Fruit fly (Drosophila melanogaster) whole organism, embryonic: ENCODE results near the gene CG14655.
A peak's percentile ranks its signal among the peaks of the same experiment; 100 is the strongest.

Experiments used
- Ada2b ChIP-seq: fragments of 200-800 bp; sonication (Bioruptor generic); IDR thresholded peaks from 2 replicates; pipeline ENCODE4 v1.3.6; 2022; ENCODE audit warnings: missing biosample characterization, missing genetic modification characterization
- CG10147 ChIP-seq: fragments of 200-800 bp; sonication (Bioruptor generic); optimal IDR thresholded peaks from 2 replicates; lab custom pipeline; 2019; ENCODE audit warnings: missing biosample characterization, mild to moderate bottlenecking, missing genetic modification characterization, moderate library complexity
- CG10209 ChIP-seq: fragments of 200-800 bp; sonication (Bioruptor generic); optimal IDR thresholded peaks from 3 replicates; lab custom pipeline; 2017; ENCODE audit warnings: missing biosample characterization, mild to moderate bottlenecking, missing genetic modification characterization, missing genetic modification reagents
- CG11093 ChIP-seq: fragments of 200-800 bp; sonication (Bioruptor generic); IDR thresholded peaks from 3 replicates; pipeline ENCODE4 v1.3.6; 2022; ENCODE audit warnings: missing biosample characterization, missing genetic modification characterization
- CG1233 ChIP-seq: fragments of 200-800 bp; sonication (Bioruptor generic); optimal IDR thresholded peaks from 4 replicates; lab custom pipeline; 2018; ENCODE audit warnings: missing biosample characterization, mild to moderate bottlenecking, missing genetic modification characterization
- CG12391 ChIP-seq: fragments of 200-800 bp; sonication (Bioruptor generic); optimal IDR thresholded peaks from 3 replicates; lab custom pipeline; 2018; ENCODE audit warnings: missing biosample characterization, mild to moderate bottlenecking, missing genetic modification characterization, moderate library complexity
- CG13123 ChIP-seq: fragments of 200-800 bp; sonication (Bioruptor generic); optimal IDR thresholded peaks from 2 replicates; lab custom pipeline; 2016; ENCODE audit warnings: missing biosample characterization, missing genetic modification characterization
- CG14860 ChIP-seq: fragments of 200-800 bp; sonication (Bioruptor generic); IDR thresholded peaks from 3 replicates; pipeline ENCODE4 v1.3.6; 2022; ENCODE audit warnings: missing biosample characterization, missing genetic modification characterization; ENCODE audit not compliant: partially characterized antibody
- CG15269 ChIP-seq: fragments of 200-800 bp; sonication (Bioruptor generic); optimal IDR thresholded peaks from 2 replicates; lab custom pipeline; 2018; ENCODE audit warnings: missing biosample characterization, mild to moderate bottlenecking, missing genetic modification characterization, moderate library complexity
- CG17186 ChIP-seq: fragments of 200-800 bp; sonication (Bioruptor generic); optimal IDR thresholded peaks from 3 replicates; lab custom pipeline; 2017; ENCODE audit warnings: missing biosample characterization, missing genetic modification reagents, missing genetic modification characterization
- CG17802 ChIP-seq: fragments of 200-800 bp; sonication (Bioruptor generic); optimal IDR thresholded peaks from 2 replicates; lab custom pipeline; 2018; ENCODE audit warnings: missing biosample characterization, mild to moderate bottlenecking, missing genetic modification characterization, moderate library complexity
- CG18599 ChIP-seq: fragments of 200-800 bp; sonication (Bioruptor generic); optimal IDR thresholded peaks from 3 replicates; lab custom pipeline; 2017; ENCODE audit warnings: missing biosample characterization, missing genetic modification characterization, mild to moderate bottlenecking, moderate library complexity, missing genetic modification reagents
- CG31388 ChIP-seq: fragments of 200-800 bp; sonication (Bioruptor generic); optimal IDR thresholded peaks from 2 replicates; lab custom pipeline; 2016; ENCODE audit warnings: missing biosample characterization, missing genetic modification characterization
- CG31441 ChIP-seq: fragments of 200-800 bp; sonication (Bioruptor generic); IDR thresholded peaks from 2 replicates; pipeline ENCODE4 v1.3.6; 2022; ENCODE audit warnings: missing biosample characterization, missing genetic modification characterization
- CG33213 ChIP-seq: fragments of 200-800 bp; sonication (Bioruptor generic); optimal IDR thresholded peaks from 3 replicates; lab custom pipeline; 2016; ENCODE audit warnings: missing biosample characterization, missing genetic modification characterization
- CG4282 ChIP-seq: fragments of 200-800 bp; sonication (Bioruptor generic); optimal IDR thresholded peaks from 2 replicates; lab custom pipeline; 2016; ENCODE audit warnings: missing biosample characterization, missing genetic modification characterization
- CG4360 ChIP-seq: fragments of 200-800 bp; sonication (Bioruptor generic); IDR thresholded peaks from 2 replicates; pipeline ENCODE4 v1.3.6; 2022; ENCODE audit warnings: missing biosample characterization, missing genetic modification characterization
- CG6654 ChIP-seq: fragments of 200-800 bp; sonication (Bioruptor generic); optimal IDR thresholded peaks from 2 replicates; lab custom pipeline; 2017; ENCODE audit warnings: missing biosample characterization, mild to moderate bottlenecking, missing genetic modification characterization
- CG7556 ChIP-seq: fragments of 200-800 bp; sonication (Bioruptor generic); optimal IDR thresholded peaks from 2 replicates; lab custom pipeline; 2017; ENCODE audit warnings: missing biosample characterization, mild to moderate bottlenecking, missing genetic modification characterization
- CG7786 ChIP-seq: fragments of 200-800 bp; sonication (Bioruptor generic); optimal IDR thresholded peaks from 2 replicates; lab custom pipeline; 2016; ENCODE audit warnings: missing biosample characterization, missing genetic modification characterization
- CG9215 ChIP-seq: fragments of 200-800 bp; sonication (Bioruptor generic); IDR thresholded peaks from 2 replicates; pipeline ENCODE4 v1.3.6; 2022; ENCODE audit warnings: missing biosample characterization, missing genetic modification characterization
- CG9727 ChIP-seq: fragments of 200-800 bp; sonication (Bioruptor generic); optimal IDR thresholded peaks from 3 replicates; lab custom pipeline; 2017; ENCODE audit warnings: missing biosample characterization, mild to moderate bottlenecking, missing genetic modification characterization
- CG9797 ChIP-seq: fragments of 200-800 bp; sonication (Bioruptor generic); optimal IDR thresholded peaks from 3 replicates; lab custom pipeline; 2018; ENCODE audit warnings: missing biosample characterization, mild to moderate bottlenecking, missing genetic modification characterization
- Ets65A ChIP-seq: fragments of 200-800 bp; sonication (Bioruptor generic); peaks from one replicate; lab custom pipeline; 2016; ENCODE audit warnings: missing biosample characterization, missing genetic modification characterization
- H15 ChIP-seq: fragments of 200-800 bp; sonication (Bioruptor generic); IDR thresholded peaks from 3 replicates; pipeline ENCODE4 v1.3.6; 2022; ENCODE audit warnings: missing biosample characterization, missing genetic modification characterization
- Hey ChIP-seq: fragments of 200-800 bp; sonication (Bioruptor generic); optimal IDR thresholded peaks from 3 replicates; lab custom pipeline; 2018; ENCODE audit warnings: missing biosample characterization, mild to moderate bottlenecking, missing genetic modification characterization
- Hr51 ChIP-seq, 2 experiments: fragments of 200-800 bp; sonication (Bioruptor generic); optimal IDR thresholded peaks; 2 replicates in 1 of 2; 3 replicates in 1 of 2; lab custom pipeline; 2016 to 2018; ENCODE audit warnings: missing biosample characterization in 2 of 2, missing genetic modification characterization in 2 of 2, mild to moderate bottlenecking in 1 of 2, moderate library complexity in 1 of 2
- MBD-R2 ChIP-seq: fragments of 200-800 bp; sonication (Bioruptor generic); IDR thresholded peaks from 2 replicates; pipeline ENCODE4 v1.3.6; 2022; ENCODE audit warnings: missing biosample characterization, missing genetic modification characterization
- NfI ChIP-seq: fragments of 200-800 bp; sonication (Bioruptor generic); optimal IDR thresholded peaks from 3 replicates; lab custom pipeline; 2018; ENCODE audit warnings: missing biosample characterization, mild to moderate bottlenecking, missing genetic modification characterization, moderate library complexity
- Oli ChIP-seq: fragments of 200-800 bp; sonication (Bioruptor generic); optimal IDR thresholded peaks from 2 replicates; lab custom pipeline; 2018; ENCODE audit warnings: missing biosample characterization, mild to moderate bottlenecking, missing genetic modification characterization, moderate library complexity
- Ptx1 ChIP-seq: fragments of 200-800 bp; sonication (Bioruptor generic); IDR thresholded peaks from 2 replicates; pipeline ENCODE4 v1.3.6; 2022; ENCODE audit warnings: missing biosample characterization, missing genetic modification characterization
- Sox100B ChIP-seq: fragments of 200-800 bp; sonication (Bioruptor generic); optimal IDR thresholded peaks from 3 replicates; lab custom pipeline; 2018; ENCODE audit warnings: missing biosample characterization, mild to moderate bottlenecking, missing genetic modification characterization
- Sry-β ChIP-seq: fragments of 200-800 bp; sonication (Bioruptor generic); optimal IDR thresholded peaks from 2 replicates; lab custom pipeline; 2018; ENCODE audit warnings: missing biosample characterization, mild to moderate bottlenecking, missing genetic modification characterization, moderate library complexity
- Ssrp ChIP-seq: fragments of 200-800 bp; sonication (Bioruptor generic); optimal IDR thresholded peaks from 2 replicates; lab custom pipeline; 2018; ENCODE audit warnings: missing biosample characterization, mild to moderate bottlenecking, missing genetic modification characterization, moderate library complexity
- ap ChIP-seq: fragments of 200-800 bp; sonication (Bioruptor generic); IDR thresholded peaks from 2 replicates; pipeline ENCODE4 v1.3.6; 2022; ENCODE audit warnings: missing biosample characterization, missing genetic modification characterization
- cato ChIP-seq: fragments of 200-800 bp; sonication (Bioruptor generic); optimal IDR thresholded peaks from 2 replicates; lab custom pipeline; 2016; ENCODE audit warnings: missing biosample characterization, missing genetic modification characterization, borderline replicate concordance
- chif ChIP-seq, 2 experiments: fragments of 200-800 bp; sonication (Bioruptor generic); optimal IDR thresholded peaks; 3 replicates each; lab custom pipeline; 2016; ENCODE audit warnings: missing biosample characterization in 2 of 2, missing genetic modification characterization in 2 of 2
- crc ChIP-seq: fragments of 200-800 bp; sonication (Bioruptor generic); optimal IDR thresholded peaks from 2 replicates; lab custom pipeline; 2016; ENCODE audit warnings: missing biosample characterization, missing genetic modification characterization
- dysf ChIP-seq: fragments of 200-800 bp; sonication (Bioruptor generic); IDR thresholded peaks from 3 replicates; pipeline ENCODE4 v1.3.6; 2022; ENCODE audit warnings: missing biosample characterization, missing genetic modification characterization
- eyg ChIP-seq: fragments of 200-800 bp; sonication (Bioruptor generic); optimal IDR thresholded peaks from 3 replicates; lab custom pipeline; 2016; ENCODE audit warnings: missing biosample characterization, missing genetic modification characterization
- hbn ChIP-seq: fragments of 200-800 bp; sonication (Bioruptor generic); IDR thresholded peaks from 2 replicates; pipeline ENCODE4 v1.3.6; 2022; ENCODE audit warnings: missing biosample characterization, missing genetic modification characterization; ENCODE audit not compliant: partially characterized antibody
- jing ChIP-seq: fragments of 200-800 bp; sonication (Bioruptor generic); optimal IDR thresholded peaks from 2 replicates; lab custom pipeline; 2018; ENCODE audit warnings: missing biosample characterization, mild to moderate bottlenecking, missing genetic modification characterization
- onecut ChIP-seq: fragments of 200-800 bp; sonication (Bioruptor generic); IDR thresholded peaks from 2 replicates; pipeline ENCODE4 v1.3.6; 2022; ENCODE audit warnings: missing biosample characterization, missing genetic modification characterization
- psq ChIP-seq: fragments of 200-800 bp; sonication (Bioruptor generic); optimal IDR thresholded peaks from 2 replicates; lab custom pipeline; 2017; ENCODE audit warnings: missing biosample characterization, missing genetic modification characterization
- salm ChIP-seq: fragments of 200-800 bp; sonication (Bioruptor generic); optimal IDR thresholded peaks from 2 replicates; lab custom pipeline; 2018; ENCODE audit warnings: missing biosample characterization, mild to moderate bottlenecking, missing genetic modification characterization
- sna ChIP-seq: fragments of 200-800 bp; sonication (Bioruptor generic); IDR thresholded peaks from 2 replicates; pipeline ENCODE4 v1.3.6; 2022; ENCODE audit warnings: missing biosample characterization, missing genetic modification characterization; ENCODE audit not compliant: partially characterized antibody
- so ChIP-seq: fragments of 200-800 bp; sonication (Bioruptor generic); IDR thresholded peaks from 3 replicates; pipeline ENCODE4 v1.3.6; 2022; ENCODE audit warnings: missing biosample characterization, missing genetic modification characterization
- tin ChIP-seq: fragments of 200-800 bp; sonication (Bioruptor generic); optimal IDR thresholded peaks from 3 replicates; lab custom pipeline; 2016; ENCODE audit warnings: missing biosample characterization, missing genetic modification characterization
- usp ChIP-seq: fragments of >200 bp; optimal IDR thresholded peaks from 2 replicates; lab custom pipeline; 2017; ENCODE audit warnings: missing biosample characterization, missing genetic modification characterization
- vfl ChIP-seq: fragments of 200-800 bp; sonication (Bioruptor generic); optimal IDR thresholded peaks from 2 replicates; lab custom pipeline; 2016; ENCODE audit warnings: missing biosample characterization, missing genetic modification characterization
- zen2 ChIP-seq: fragments of 200-800 bp; sonication (Bioruptor generic); IDR thresholded peaks from 3 replicates; pipeline ENCODE4 v1.3.6; 2022; ENCODE audit warnings: missing biosample characterization, missing genetic modification characterization; ENCODE audit not compliant: partially characterized antibody

Gene CG14655

dm6 chr3R:4775371-4775770, 4.7 kb downstream of the CG14655 start (continued):
- TF ChIP-seq crc (GFP tag; lab: Kevin White, UChicago) (no peak), sna (no peak), chif (GFP tag; optimal IDR thresholded peaks at IDR 0.05; lab: Kevin White, UChicago) (peak; percentile 3 to 37), Sry-β (no peak), H15 (GFP tag; lab: Robert Waterston, UW) (no peak), Hey (tag; lab: Kevin White, UChicago) (no peak), psq (no peak), CG9727 (GFP tag; lab: Kevin White, UChicago) (no peak), Hr51 (GFP tag; optimal IDR thresholded peaks at IDR 0.05; lab: Kevin White, UChicago) (no peak), CG14860 (GFP tag; lab: Robert Waterston, UW) (no peak), Ada2b (peak; percentile 13; the same call in 1 of the 2 replicates), CG31441 (GFP tag; lab: Robert Waterston, UW) (no peak; the same call in 1 of the 2 replicates), onecut (GFP tag; lab: Robert Waterston, UW) (peak; percentile 23; the same call in 1 of the 2 replicates), CG31388 (GFP tag; lab: Kevin White, UChicago) (no peak), CG7786 (GFP tag; lab: Kevin White, UChicago) (peak; percentile 24), CG15269 (tag; lab: Kevin White, UChicago) (no peak), CG6654 (GFP tag; lab: Kevin White, UChicago) (no peak), CG12391 (tag; lab: Kevin White, UChicago) (peak; percentile 71), MBD-R2 (GFP tag; lab: Robert Waterston, UW) (peak; percentile 86), CG1233 (GFP tag; lab: Kevin White, UChicago) (no peak), CG18599 (GFP tag; lab: Kevin White, UChicago) (no peak), eyg (GFP tag; lab: Kevin White, UChicago) (no peak), ap (GFP tag; lab: Robert Waterston, UW) (no peak), CG17186 (GFP tag; lab: Kevin White, UChicago) (peak; percentile 37), tin (GFP tag; lab: Kevin White, UChicago) (peak; percentile 27), salm (tag; lab: Kevin White, UChicago) (no peak), CG11093 (GFP tag; lab: Robert Waterston, UW) (no peak), Ets65A (GFP tag; lab: Kevin White, UChicago) (no peak), CG7556 (no peak), Oli (tag; lab: Kevin White, UChicago) (no peak), Sox100B (GFP tag; lab: Kevin White, UChicago) (no peak), CG4282 (GFP tag; lab: Kevin White, UChicago) (no peak), Ssrp (tag; lab: Kevin White, UChicago) (peak; percentile 28), CG9215 (GFP tag; lab: Robert Waterston, UW) (no peak), CG10147 (GFP tag; lab: Kevin White, UChicago) (no peak), so (GFP tag; lab: Robert Waterston, UW) (no peak), jing (GFP tag; lab: Kevin White, UChicago) (no peak), cato (GFP tag; lab: Kevin White, UChicago) (no peak), CG10209 (GFP tag; lab: Kevin White, UChicago) (peak; percentile 16), zen2 (GFP tag; lab: Robert Waterston, UW) (no peak), CG33213 (GFP tag; lab: Kevin White, UChicago) (peak; percentile 44), NfI (GFP tag; lab: Kevin White, UChicago) (peak; percentile 18), CG13123 (peak; percentile 13), CG4360 (GFP tag; lab: Robert Waterston, UW) (no peak), hbn (GFP tag; lab: Robert Waterston, UW) (no peak), CG9797 (GFP tag; lab: Kevin White, UChicago) (peak; percentile 85), usp (GFP tag; lab: Kevin White, UChicago) (no peak), Ptx1 (peak; percentile 40; the same call in 1 of the 2 replicates), CG17802 (tag; lab: Kevin White, UChicago) (peak; percentile 81), dysf (GFP tag; lab: Robert Waterston, UW) (peak; percentile 42; the same call in 2 of the 3 replicates), vfl (GFP tag; lab: Kevin White, UChicago) (no peak)
